Worm (Caenorhabditis elegans): ENCODE data around the gene acp-5.

DNA sequence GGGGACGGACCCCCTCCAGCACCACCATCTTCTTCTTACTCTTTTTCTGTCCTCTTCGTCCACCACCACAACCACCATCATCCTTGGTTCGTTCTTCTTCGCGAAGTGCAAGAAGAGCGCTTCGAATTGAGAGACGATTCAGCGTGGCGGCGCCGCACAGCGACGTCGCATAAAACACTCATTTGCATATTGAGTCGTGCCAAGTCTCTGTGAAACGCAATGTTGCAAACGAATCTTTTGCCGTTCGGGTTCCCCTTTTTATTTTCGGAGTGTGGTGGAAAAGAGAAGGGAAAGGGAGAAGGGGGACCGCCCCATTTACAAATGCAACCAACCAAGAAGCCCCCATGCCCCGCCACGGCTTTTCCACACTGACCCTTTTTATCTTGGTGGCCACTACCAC lies 12.9 kb upstream of the acp-5 start:
- TF ChIP-seq hmbx-1 (tag; optimal IDR thresholded peaks at IDR 0.05) (no peak), scrt-1 (GFP tag; IDR thresholded peaks at IDR 0.05) (no peak), F13C5.2 (tag; optimal IDR thresholded peaks at IDR 0.05) (peak; percentile 55), ama-1 (optimal IDR thresholded peaks at IDR 0.05) (no peak), flt-1 (GFP tag; IDR thresholded peaks at IDR 0.05) (0 out of 2 replicates have a peak, but pooled peaks have one; percentile 7), ceh-36 (tag; optimal IDR thresholded peaks at IDR 0.05) (no peak), pes-1 (GFP tag; IDR thresholded peaks at IDR 0.05) (no peak), ceh-13 (GFP tag; optimal IDR thresholded peaks at IDR 0.05) (no peak), hmg-4 (GFP tag; optimal IDR thresholded peaks at IDR 0.05) (peak; percentile 75)

Measured in whole organism, early embryonic.